Fruit fly (Drosophila melanogaster) whole organism, embryonic: ENCODE measurements around the gene Reck.

ENCODE experiments used
- CG10979 ChIP-seq: fragments of 200-800 bp; sonication (Bioruptor generic); optimal IDR thresholded peaks from 2 replicates; lab custom pipeline; 2018; ENCODE audit warnings: missing biosample characterization, mild to moderate bottlenecking, missing genetic modification characterization, moderate library complexity
- CG11456 ChIP-seq: fragments of 200-800 bp; sonication (Bioruptor generic); IDR thresholded peaks from 3 replicates; pipeline ENCODE4 v1.3.6; 2022; ENCODE audit warnings: missing biosample characterization, missing genetic modification characterization
- CG12299 ChIP-seq: fragments of 200-800 bp; sonication (Bioruptor generic); optimal IDR thresholded peaks from 2 replicates; lab custom pipeline; 2018; ENCODE audit warnings: missing biosample characterization, mild to moderate bottlenecking, missing genetic modification characterization
- CG13775 ChIP-seq: fragments of 200-800 bp; sonication (Bioruptor generic); optimal IDR thresholded peaks from 3 replicates; lab custom pipeline; 2017; ENCODE audit warnings: missing biosample characterization, mild to moderate bottlenecking, missing genetic modification characterization
- CG14667 ChIP-seq: fragments of 200-800 bp; sonication (Bioruptor generic); IDR thresholded peaks from 2 replicates; pipeline ENCODE4 v1.3.6; 2022; ENCODE audit warnings: missing biosample characterization, missing genetic modification characterization
- CG15696 ChIP-seq: fragments of 200-800 bp; sonication (Bioruptor generic); optimal IDR thresholded peaks from 2 replicates; lab custom pipeline; 2019; ENCODE audit warnings: missing biosample characterization, mild to moderate bottlenecking, missing genetic modification characterization, moderate library complexity
- CG17359 ChIP-seq: fragments of 200-800 bp; sonication (Bioruptor generic); optimal IDR thresholded peaks from 3 replicates; lab custom pipeline; 2018; ENCODE audit warnings: missing biosample characterization, mild to moderate bottlenecking, missing genetic modification characterization, moderate library complexity
- CG17385 ChIP-seq: fragments of 200-800 bp; sonication (Bioruptor generic); optimal IDR thresholded peaks from 3 replicates; lab custom pipeline; 2018; ENCODE audit warnings: missing biosample characterization, mild to moderate bottlenecking, missing genetic modification characterization
- CG17802 ChIP-seq: fragments of 200-800 bp; sonication (Bioruptor generic); optimal IDR thresholded peaks from 2 replicates; lab custom pipeline; 2018; ENCODE audit warnings: missing biosample characterization, mild to moderate bottlenecking, missing genetic modification characterization, moderate library complexity
- CG2202 ChIP-seq: fragments of 200-800 bp; sonication (Bioruptor generic); optimal IDR thresholded peaks from 2 replicates; lab custom pipeline; 2018; ENCODE audit warnings: missing biosample characterization, mild to moderate bottlenecking, missing genetic modification characterization
- CG31388 ChIP-seq: fragments of 200-800 bp; sonication (Bioruptor generic); optimal IDR thresholded peaks from 2 replicates; lab custom pipeline; 2016; ENCODE audit warnings: missing biosample characterization, missing genetic modification characterization
- CG42726 ChIP-seq: fragments of 200-800 bp; sonication (Bioruptor generic); IDR thresholded peaks from 2 replicates; pipeline ENCODE4 v1.3.6; 2022; ENCODE audit warnings: missing biosample characterization, missing genetic modification characterization; ENCODE audit not compliant: partially characterized antibody
- CG4820 ChIP-seq: fragments of 200-800 bp; sonication (Bioruptor generic); optimal IDR thresholded peaks from 3 replicates; lab custom pipeline; 2016; ENCODE audit warnings: missing biosample characterization, missing genetic modification characterization
- CG4854 ChIP-seq: fragments of 200-800 bp; sonication (Bioruptor generic); optimal IDR thresholded peaks from 2 replicates; lab custom pipeline; 2016; ENCODE audit warnings: missing biosample characterization, missing genetic modification characterization, inconsistent platforms
- CrebB ChIP-seq: fragments of 200-800 bp; sonication (Bioruptor generic); optimal IDR thresholded peaks from 3 replicates; lab custom pipeline; 2018; ENCODE audit warnings: missing biosample characterization, mild to moderate bottlenecking, missing genetic modification characterization
- Dad ChIP-seq: fragments of 200-800 bp; sonication (Bioruptor generic); optimal IDR thresholded peaks from 3 replicates; lab custom pipeline; 2016; ENCODE audit warnings: missing biosample characterization, missing genetic modification characterization
- Doc3 ChIP-seq: fragments of 200-800 bp; sonication (Bioruptor generic); IDR thresholded peaks from 3 replicates; pipeline ENCODE4 v1.3.6; 2022; ENCODE audit warnings: missing biosample characterization, missing genetic modification characterization; ENCODE audit not compliant: partially characterized antibody
- E2f2 ChIP-seq: fragments of 200-800 bp; sonication (Bioruptor generic); IDR thresholded peaks from 2 replicates; pipeline ENCODE4 v1.3.6; 2022; ENCODE audit warnings: missing biosample characterization, missing genetic modification characterization
- HmgZ ChIP-seq: fragments of 200-800 bp; sonication (Bioruptor generic); optimal IDR thresholded peaks from 2 replicates; lab custom pipeline; 2018; ENCODE audit warnings: missing biosample characterization, mild to moderate bottlenecking, missing genetic modification characterization
- Hmx ChIP-seq: fragments of 200-800 bp; sonication (Bioruptor generic); optimal IDR thresholded peaks from 2 replicates; lab custom pipeline; 2016; ENCODE audit warnings: missing biosample characterization, missing genetic modification characterization
- MTF-1 ChIP-seq: fragments of 200-800 bp; sonication (Bioruptor generic); optimal IDR thresholded peaks from 2 replicates; lab custom pipeline; 2018; ENCODE audit warnings: missing biosample characterization, mild to moderate bottlenecking, missing genetic modification characterization, borderline replicate concordance
- Max ChIP-seq: fragments of 200-800 bp; sonication (Bioruptor generic); optimal IDR thresholded peaks from 2 replicates; lab custom pipeline; 2016; ENCODE audit warnings: missing biosample characterization, mild to moderate bottlenecking, missing genetic modification characterization
- NFAT ChIP-seq: fragments of 200-800 bp; sonication (Bioruptor generic); IDR thresholded peaks from 2 replicates; pipeline ENCODE4 v1.3.6; 2022; ENCODE audit warnings: missing biosample characterization, missing genetic modification characterization
- Neu2 ChIP-seq: fragments of 200-800 bp; sonication (Bioruptor generic); optimal IDR thresholded peaks from 3 replicates; lab custom pipeline; 2016; ENCODE audit warnings: missing biosample characterization, missing genetic modification characterization, borderline replicate concordance
- Oli ChIP-seq: fragments of 200-800 bp; sonication (Bioruptor generic); optimal IDR thresholded peaks from 2 replicates; lab custom pipeline; 2018; ENCODE audit warnings: missing biosample characterization, mild to moderate bottlenecking, missing genetic modification characterization, moderate library complexity
- TFAM ChIP-seq: fragments of 200-800 bp; sonication (Bioruptor generic); optimal IDR thresholded peaks from 2 replicates; lab custom pipeline; 2017; ENCODE audit warnings: missing biosample characterization, missing genetic modification characterization, inconsistent platforms
- bbx ChIP-seq: fragments of 200-800 bp; sonication (Bioruptor generic); IDR thresholded peaks from 2 replicates; pipeline ENCODE4 v1.3.6; 2022; ENCODE audit warnings: missing biosample characterization, missing genetic modification characterization; ENCODE audit not compliant: partially characterized antibody
- bcd ChIP-seq: fragments of 200-800 bp; sonication (Bioruptor generic); optimal IDR thresholded peaks from 2 replicates; lab custom pipeline; 2017; ENCODE audit warnings: missing biosample characterization, mild to moderate bottlenecking, missing genetic modification characterization
- bigmax ChIP-seq: fragments of 200-800 bp; sonication (Bioruptor generic); optimal IDR thresholded peaks from 2 replicates; lab custom pipeline; 2018; ENCODE audit warnings: missing biosample characterization, mild to moderate bottlenecking, missing genetic modification characterization
- corto ChIP-seq: fragments of 200-800 bp; sonication (Bioruptor generic); optimal IDR thresholded peaks from 2 replicates; lab custom pipeline; 2016; ENCODE audit warnings: missing biosample characterization, mild to moderate bottlenecking, missing genetic modification characterization, moderate library complexity
- danr ChIP-seq: fragments of 200-800 bp; sonication (Bioruptor generic); IDR thresholded peaks from 2 replicates; pipeline ENCODE4 v1.3.6; 2022; ENCODE audit warnings: missing biosample characterization, missing genetic modification characterization
- eyg ChIP-seq: fragments of 200-800 bp; sonication (Bioruptor generic); optimal IDR thresholded peaks from 3 replicates; lab custom pipeline; 2016; ENCODE audit warnings: missing biosample characterization, missing genetic modification characterization
- fu2 ChIP-seq: fragments of 200-800 bp; sonication (Bioruptor generic); optimal IDR thresholded peaks from 2 replicates; lab custom pipeline; 2016; ENCODE audit warnings: missing biosample characterization, missing genetic modification characterization
- ham ChIP-seq: fragments of 200-800 bp; sonication (Bioruptor generic); IDR thresholded peaks from 2 replicates; pipeline ENCODE4 v1.3.6; 2022; ENCODE audit warnings: missing biosample characterization, missing genetic modification characterization
- kni ChIP-seq: fragments of 200-800 bp; sonication (Bioruptor generic); optimal IDR thresholded peaks from 3 replicates; lab custom pipeline; 2017; ENCODE audit warnings: mild to moderate bottlenecking, missing biosample characterization, missing genetic modification reagents, missing genetic modification characterization
- knrl ChIP-seq: fragments of 200-800 bp; sonication (Bioruptor generic); IDR thresholded peaks from 3 replicates; pipeline ENCODE4 v1.3.6; 2022; ENCODE audit warnings: missing biosample characterization, missing genetic modification characterization; ENCODE audit not compliant: partially characterized antibody
- nau ChIP-seq: fragments of 200-800 bp; sonication (Bioruptor generic); optimal IDR thresholded peaks from 3 replicates; lab custom pipeline; 2017; ENCODE audit warnings: missing biosample characterization, mild to moderate bottlenecking, missing genetic modification characterization, missing genetic modification reagents
- nmo ChIP-seq: fragments of 200-800 bp; sonication (Bioruptor generic); optimal IDR thresholded peaks from 2 replicates; lab custom pipeline; 2018; ENCODE audit warnings: missing biosample characterization, mild to moderate bottlenecking, missing genetic modification characterization, moderate library complexity
- otp ChIP-seq: fragments of 200-800 bp; sonication (Bioruptor generic); IDR thresholded peaks from 3 replicates; pipeline ENCODE4, ENCODE4 v1.3.6; 2022; ENCODE audit warnings: missing biosample characterization, missing genetic modification characterization
- pb ChIP-seq: fragments of 200-800 bp; sonication (Bioruptor generic); optimal IDR thresholded peaks from 3 replicates; lab custom pipeline; 2016; ENCODE audit warnings: missing biosample characterization, missing genetic modification characterization
- pfk ChIP-seq: fragments of 200-800 bp; sonication (Bioruptor generic); optimal IDR thresholded peaks from 2 replicates; lab custom pipeline; 2018; ENCODE audit warnings: missing biosample characterization, mild to moderate bottlenecking, missing genetic modification characterization, moderate library complexity
- phol ChIP-seq: fragments of 200-800 bp; sonication (Bioruptor generic); optimal IDR thresholded peaks from 3 replicates; lab custom pipeline; 2018; ENCODE audit warnings: missing biosample characterization, mild to moderate bottlenecking, missing genetic modification characterization, moderate library complexity
- run ChIP-seq: fragments of 200-800 bp; sonication (Bioruptor generic); optimal IDR thresholded peaks from 3 replicates; lab custom pipeline; 2018; ENCODE audit warnings: missing biosample characterization, mild to moderate bottlenecking, missing genetic modification characterization
- sd ChIP-seq: fragments of 200-800 bp; sonication (Bioruptor generic); optimal IDR thresholded peaks from 3 replicates; lab custom pipeline; 2018; ENCODE audit warnings: missing biosample characterization, mild to moderate bottlenecking, missing genetic modification characterization, moderate library complexity
- sisA ChIP-seq: fragments of 200-800 bp; sonication (Bioruptor generic); IDR thresholded peaks from 2 replicates; pipeline ENCODE4 v1.3.6; 2022; ENCODE audit warnings: missing biosample characterization, missing genetic modification characterization
- sob ChIP-seq: fragments of 200-800 bp; sonication (Bioruptor generic); IDR thresholded peaks from 2 replicates; pipeline ENCODE4 v1.3.6; 2022; ENCODE audit warnings: missing biosample characterization, missing genetic modification characterization
- wek ChIP-seq: fragments of 200-800 bp; sonication (Bioruptor generic); optimal IDR thresholded peaks from 3 replicates; lab custom pipeline; 2018; ENCODE audit warnings: missing biosample characterization, mild to moderate bottlenecking, missing genetic modification characterization, moderate library complexity

Gene Reck

dm6 chr3L:14977536-14978495, 36.0 kb downstream of the Reck start (continued):
- TF ChIP-seq sisA (peak; percentile 27; the same call in 1 of the 2 replicates), TFAM (GFP tag; lab: Kevin White, UChicago) (no peak), knrl (GFP tag; lab: Robert Waterston, UW) (no peak), corto (GFP tag; lab: Kevin White, UChicago) (no peak), MTF-1 (GFP tag; lab: Kevin White, UChicago) (peak; percentile 38), CG2202 (tag; lab: Kevin White, UChicago) (no peak), run (no peak), CG12299 (no peak), ham (no peak), Doc3 (no peak), sob (GFP tag; lab: Robert Waterston, UW) (peak; percentile 67; the same call in 1 of the 2 replicates), pfk (GFP tag; lab: Kevin White, UChicago) (no peak), sd (tag; lab: Kevin White, UChicago) (no peak), CG17802 (tag; lab: Kevin White, UChicago) (no peak), Hmx (GFP tag; lab: Kevin White, UChicago) (no peak), wek (GFP tag; lab: Kevin White, UChicago) (peak; percentile 10), nau (GFP tag; lab: Kevin White, UChicago) (peak; percentile 50), bcd (GFP tag; lab: Kevin White, UChicago) (no peak), nmo (peak; percentile 73), Max (GFP tag; lab: Kevin White, UChicago) (no peak), CG31388 (GFP tag; lab: Kevin White, UChicago) (no peak), CrebB (tag; lab: Kevin White, UChicago) (no peak), CG4854 (GFP tag; lab: Kevin White, UChicago) (no peak), Oli (tag; lab: Kevin White, UChicago) (peak; percentile 58), E2f2 (GFP tag; lab: Robert Waterston, UW) (0 out of 2 replicates have a peak, but pooled peaks have one; percentile 29), CG15696 (tag; lab: Kevin White, UChicago) (peak; percentile 75), bigmax (no peak), CG42726 (GFP tag; lab: Robert Waterston, UW) (peak; percentile 37; the same call in 1 of the 2 replicates), Dad (GFP tag; lab: Kevin White, UChicago) (no peak), HmgZ (tag; lab: Kevin White, UChicago) (peak; percentile 33), CG13775 (GFP tag; lab: Kevin White, UChicago) (peak; percentile 77), otp (peak; percentile 69; the same call in 1 of the 3 replicates), eyg (GFP tag; lab: Kevin White, UChicago) (no peak), Neu2 (GFP tag; lab: Kevin White, UChicago) (no peak), CG10979 (tag; lab: Kevin White, UChicago) (peak; percentile 77), CG11456 (no peak), fu2 (no peak), phol (peak; percentile 75), bbx (peak; percentile 61), danr (no peak), CG14667 (GFP tag; lab: Robert Waterston, UW) (no peak), NFAT (GFP tag; lab: Robert Waterston, UW) (no peak), CG17385 (GFP tag; lab: Kevin White, UChicago) (peak; percentile 39), CG4820 (GFP tag; lab: Kevin White, UChicago) (peak; percentile 22), CG17359 (no peak), kni (peak; percentile 97), pb (GFP tag; lab: Kevin White, UChicago) (no peak)
